Fruit fly (Drosophila melanogaster) whole organism, wandering third instar larva: Measurements from ENCODE around the gene JMJD4.

Source experiments
- Abd-B ChIP-seq: fragments of >200 bp; optimal IDR thresholded peaks from 2 replicates; lab custom pipeline; 2017; ENCODE audit warnings: missing biosample characterization, missing genetic modification characterization
- CG32264 ChIP-seq: fragments of 200-800 bp; sonication (Bioruptor generic); optimal IDR thresholded peaks from 2 replicates; lab custom pipeline; 2016; ENCODE audit warnings: missing biosample characterization, missing genetic modification characterization
- CG9705 ChIP-seq: fragments of 200-800 bp; sonication (Bioruptor generic); optimal IDR thresholded peaks from 2 replicates; lab custom pipeline; 2018; ENCODE audit warnings: missing biosample characterization, mild to moderate bottlenecking, missing genetic modification characterization
- CrebA ChIP-seq: fragments of 200-800 bp; sonication (Bioruptor generic); optimal IDR thresholded peaks from 2 replicates; lab custom pipeline; 2016; ENCODE audit warnings: missing biosample characterization, mild to moderate bottlenecking, missing genetic modification characterization, borderline replicate concordance
- Dfd ChIP-seq: fragments of >200 bp; optimal IDR thresholded peaks from 2 replicates; lab custom pipeline; 2017; ENCODE audit warnings: missing biosample characterization, missing genetic modification characterization
- Dif ChIP-seq: fragments of 200-275, 200-300 bp; sonication (Bioruptor generic); optimal IDR thresholded peaks from 2 replicates; lab custom pipeline; 2018; ENCODE audit warnings: missing biosample characterization, missing genetic modification characterization; ENCODE audit not compliant: partially characterized antibody
- GATAd ChIP-seq: sonication (Bioruptor generic); optimal IDR thresholded peaks from 2 replicates; lab custom pipeline; 2016; ENCODE audit warnings: missing biosample characterization, missing genetic modification characterization
- HLH106 ChIP-seq: fragments of 200-800 bp; optimal IDR thresholded peaks from 3 replicates; lab custom pipeline; 2019; ENCODE audit warnings: missing biosample characterization, mild to moderate bottlenecking, missing genetic modification characterization, moderate library complexity
- Hnf4 ChIP-seq: fragments of 200-800 bp; sonication (Bioruptor generic); optimal IDR thresholded peaks from 2 replicates; lab custom pipeline; 2016; ENCODE audit warnings: missing biosample characterization, mild to moderate bottlenecking, missing genetic modification characterization
- Hr78 ChIP-seq: fragments of >200 bp; optimal IDR thresholded peaks from 2 replicates; lab custom pipeline; 2017; ENCODE audit warnings: missing biosample characterization, missing genetic modification characterization
- Hr83 ChIP-seq: fragments of 200-300 bp; sonication (Bioruptor generic); optimal IDR thresholded peaks from 2 replicates; lab custom pipeline; 2016; ENCODE audit warnings: missing biosample characterization, mild to moderate bottlenecking, missing genetic modification characterization, moderate library complexity; ENCODE audit not compliant: poor library complexity, severe bottlenecking
- Jra ChIP-seq: sonication (Bioruptor generic); optimal IDR thresholded peaks from 2 replicates; lab custom pipeline; 2016; ENCODE audit warnings: missing biosample characterization, missing genetic modification characterization
- Myc ChIP-seq: fragments of >200 bp; optimal IDR thresholded peaks from 2 replicates; lab custom pipeline; 2017
- N ChIP-seq: fragments of >200 bp; optimal IDR thresholded peaks from 2 replicates; lab custom pipeline; 2018; ENCODE audit warnings: missing biosample characterization, missing external identifiers, missing genetic modification characterization
- OdsH ChIP-seq: fragments of 200-800 bp; sonication (Bioruptor generic); optimal IDR thresholded peaks from 2 replicates; lab custom pipeline; 2016; ENCODE audit warnings: missing biosample characterization, mild to moderate bottlenecking, missing genetic modification characterization
- Rel ChIP-seq, 2 experiments: fragments of 200-800 bp; sonication (Bioruptor generic) in 1 of 2; optimal IDR thresholded peaks; 2 replicates in 1 of 2; 3 replicates in 1 of 2; lab custom pipeline; 2016 to 2019; ENCODE audit warnings: mild to moderate bottlenecking in 2 of 2, missing biosample characterization in 2 of 2, missing genetic modification characterization in 2 of 2, moderate library complexity in 1 of 2
- Sp1 ChIP-seq: fragments of 200-800 bp; sonication (Bioruptor generic); optimal IDR thresholded peaks from 3 replicates; lab custom pipeline; 2019; ENCODE audit warnings: missing biosample characterization, mild to moderate bottlenecking, missing genetic modification characterization, moderate library complexity
- Vsx2 ChIP-seq: fragments of 200-300, 225-300 bp; sonication (Bioruptor generic); optimal IDR thresholded peaks from 2 replicates; lab custom pipeline; 2018; ENCODE audit warnings: missing biosample characterization, missing genetic modification characterization; ENCODE audit not compliant: partially characterized antibody
- br ChIP-seq: fragments of 200-800 bp; sonication (Bioruptor generic); optimal IDR thresholded peaks from 2 replicates; lab custom pipeline; 2016; ENCODE audit warnings: missing biosample characterization, missing genetic modification characterization
- brk ChIP-seq: fragments of 200-800 bp; sonication (Bioruptor generic); optimal IDR thresholded peaks from 2 replicates; lab custom pipeline; 2016; ENCODE audit warnings: missing biosample characterization, mild to moderate bottlenecking, missing genetic modification characterization
- dl ChIP-seq, 2 experiments: fragments of 175-275, 200-275 bp in 1 of 2; fragments of 200-275 bp in 1 of 2; sonication (Bioruptor generic); optimal IDR thresholded peaks; lab custom pipeline; 2018; ENCODE audit warnings: mild to moderate bottlenecking in 2 of 2, missing biosample characterization in 2 of 2, missing genetic modification characterization in 2 of 2, moderate library complexity in 2 of 2; ENCODE audit not compliant: partially characterized antibody in 2 of 2, insufficient read depth in 1 of 2
- dmrt93B ChIP-seq: fragments of 200-800 bp; sonication (Bioruptor generic); optimal IDR thresholded peaks from 2 replicates; lab custom pipeline; 2018; ENCODE audit warnings: missing biosample characterization, mild to moderate bottlenecking, missing genetic modification characterization
- dsf ChIP-seq: sonication (Bioruptor generic); optimal IDR thresholded peaks from 2 replicates; lab custom pipeline; 2016; ENCODE audit warnings: missing biosample characterization, missing genetic modification characterization, borderline replicate concordance
- ey ChIP-seq: fragments of 200-800 bp; sonication (Bioruptor generic); optimal IDR thresholded peaks from 2 replicates; lab custom pipeline; 2016; ENCODE audit warnings: missing biosample characterization, missing genetic modification characterization
- foxo ChIP-seq, 2 experiments: fragments of 200-800 bp; sonication (Bioruptor generic); optimal IDR thresholded peaks; 2 replicates in 1 of 2; 3 replicates in 1 of 2; lab custom pipeline; 2016 to 2017; ENCODE audit warnings: missing biosample characterization in 2 of 2, missing genetic modification characterization in 2 of 2
- fru ChIP-seq: fragments of 200-800 bp; sonication (Bioruptor generic); optimal IDR thresholded peaks from 3 replicates; lab custom pipeline; 2016; ENCODE audit warnings: missing biosample characterization, mild to moderate bottlenecking, missing genetic modification characterization
- h ChIP-seq: fragments of 200-800 bp; sonication (Bioruptor generic); optimal IDR thresholded peaks from 3 replicates; lab custom pipeline; 2016; ENCODE audit warnings: missing biosample characterization, mild to moderate bottlenecking, missing genetic modification characterization
- jim ChIP-seq: fragments of 175-275, 200-325 bp; sonication (Bioruptor generic); optimal IDR thresholded peaks from 2 replicates; lab custom pipeline; 2016; ENCODE audit warnings: missing biosample characterization, mild to moderate bottlenecking, missing genetic modification characterization
- lola ChIP-seq: fragments of >200 bp; optimal IDR thresholded peaks from 2 replicates; lab custom pipeline; 2017; ENCODE audit warnings: missing biosample characterization, missing genetic modification characterization
- pan ChIP-seq: fragments of >200 bp; optimal IDR thresholded peaks from 2 replicates; lab custom pipeline; 2017
- psq ChIP-seq: fragments of 200-800 bp; sonication (Bioruptor generic); optimal IDR thresholded peaks from 3 replicates; lab custom pipeline; 2017; ENCODE audit warnings: missing biosample characterization, mild to moderate bottlenecking, missing genetic modification characterization, moderate library complexity
- rgr ChIP-seq: fragments of 200-800 bp; sonication (Bioruptor generic); optimal IDR thresholded peaks from 3 replicates; lab custom pipeline; 2016; ENCODE audit warnings: missing biosample characterization, mild to moderate bottlenecking, missing genetic modification characterization
- sage ChIP-seq: fragments of 200-800 bp; sonication (Bioruptor generic); optimal IDR thresholded peaks from 2 replicates; lab custom pipeline; 2016; ENCODE audit warnings: missing biosample characterization, mild to moderate bottlenecking, missing genetic modification characterization
- sv ChIP-seq: fragments of 200-800 bp; sonication (Bioruptor generic); optimal IDR thresholded peaks from 3 replicates; lab custom pipeline; 2016; ENCODE audit warnings: missing biosample characterization, missing genetic modification characterization
- tai ChIP-seq: sonication (Bioruptor generic); optimal IDR thresholded peaks from 2 replicates; lab custom pipeline; 2016; ENCODE audit warnings: missing biosample characterization, missing genetic modification characterization
- usp ChIP-seq: fragments of >200 bp; optimal IDR thresholded peaks from 2 replicates; lab custom pipeline; 2017; ENCODE audit warnings: missing biosample characterization, missing genetic modification characterization
- woc ChIP-seq: sonication (Bioruptor generic); optimal IDR thresholded peaks from 2 replicates; lab custom pipeline; 2016; ENCODE audit warnings: missing biosample characterization, mild to moderate bottlenecking, missing genetic modification characterization

The JMJD4 gene

DNA sequence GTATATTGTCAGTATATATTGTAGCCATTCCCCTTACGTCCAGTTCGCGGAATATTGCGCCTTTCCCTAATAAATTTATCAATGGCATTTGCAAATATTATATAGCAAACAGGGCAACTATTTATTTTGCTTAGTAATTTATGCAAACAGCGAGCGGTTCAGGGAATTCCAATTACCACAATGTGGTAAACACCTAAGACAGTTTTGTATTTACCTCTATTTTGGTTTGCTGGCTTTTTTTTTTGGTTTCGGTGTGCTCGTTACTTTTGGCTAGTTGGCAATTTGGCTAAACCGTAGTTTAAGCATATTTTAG, 7.3 kb downstream of the JMJD4 start:
- TF ChIP-seq woc (GFP tag; lab: Kevin White, UChicago) = no peak
- peak; percentile 31 for TF ChIP-seq OdsH (GFP tag; lab: Kevin White, UChicago)
- TF ChIP-seq rgr (GFP tag; lab: Kevin White, UChicago) = peak; percentile 14
- peak; percentile 13 for TF ChIP-seq Hr83
- peak; percentile 62 for TF ChIP-seq tai (GFP tag; lab: Kevin White, UChicago)

DNA sequence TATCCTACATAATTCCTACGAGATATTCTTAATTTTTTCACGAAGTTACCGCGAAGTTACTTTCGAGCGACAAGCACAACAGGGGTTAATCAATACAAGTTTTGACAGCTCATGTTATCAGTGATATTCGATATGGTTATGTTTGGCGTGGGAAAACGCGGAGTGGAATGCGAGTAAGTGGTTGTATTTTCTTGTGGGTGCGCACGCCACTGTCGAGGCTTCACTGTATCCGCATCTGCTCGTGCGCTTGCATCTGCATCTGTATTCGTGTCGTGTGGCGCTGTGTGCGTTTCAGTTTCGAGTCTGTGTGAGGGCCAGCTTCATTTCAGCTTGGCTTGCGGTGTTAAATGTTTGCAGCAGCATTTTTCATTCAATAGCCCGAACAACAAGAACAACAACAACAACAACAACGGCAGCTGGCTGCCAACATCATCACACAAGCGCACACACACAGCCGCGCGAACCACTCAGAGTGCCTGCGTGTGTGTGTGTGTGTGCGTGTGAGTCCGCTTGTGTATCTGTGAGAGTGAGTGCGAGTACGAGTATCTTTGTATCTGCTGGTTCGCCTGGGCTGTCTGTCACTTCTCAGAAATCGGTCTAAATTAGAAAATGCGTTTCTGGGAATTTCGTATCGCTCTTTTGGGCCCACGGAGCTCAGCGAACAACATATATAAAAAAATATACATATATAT, 7.8 kb downstream of the JMJD4 start:
- TF ChIP-seq Rel (GFP tag; optimal IDR thresholded peaks at IDR 0.05; lab: Kevin White, UChicago) (no peak), Rel (tag; optimal IDR thresholded peaks at IDR 0.05; lab: Kevin White, UChicago) (peak; percentile 41), Hr78 (GFP tag; lab: Kevin White, UChicago) (no peak), psq (no peak), GATAd (no peak), lola (GFP tag; lab: Kevin White, UChicago) (no peak), Hnf4 (GFP tag; lab: Kevin White, UChicago) (no peak), OdsH (GFP tag; lab: Kevin White, UChicago) (no peak), rgr (GFP tag; lab: Kevin White, UChicago) (no peak), Myc (lab: Kevin White, UChicago) (no peak), CG9705 (GFP tag; lab: Kevin White, UChicago) (peak; percentile 23), dmrt93B (GFP tag; lab: Kevin White, UChicago) (peak; percentile 56), sage (GFP tag; lab: Kevin White, UChicago) (no peak), br (peak; percentile 53), pan (no peak), Sp1 (GFP tag; lab: Kevin White, UChicago) (peak; percentile 4), Dfd (peak; percentile 30), woc (GFP tag; lab: Kevin White, UChicago) (peak; percentile 67), dsf (no peak), N (GFP tag; lab: Kevin White, UChicago) (peak; percentile 76), fru (GFP tag; lab: Kevin White, UChicago) (peak; percentile 60), dl (GFP tag; optimal IDR thresholded peaks at IDR 0.05; lab: Kevin White, UChicago; ENCODE audit: insufficient read depth in 1 of 2, partially characterized antibody in 2 of 2) (peak in 1 of 2 experiments; percentile 19), CG32264 (no peak), CrebA (GFP tag; lab: Kevin White, UChicago) (peak; percentile 69), ey (GFP tag; lab: Kevin White, UChicago) (peak; percentile 67), HLH106 (tag; lab: Kevin White, UChicago) (peak; percentile 56), Jra (GFP tag; lab: Kevin White, UChicago) (no peak), brk (GFP tag; lab: Kevin White, UChicago) (no peak), Dif (no peak), h (GFP tag; lab: Kevin White, UChicago) (peak; percentile 62), Abd-B (peak; percentile 65), foxo (GFP tag; optimal IDR thresholded peaks at IDR 0.05; lab: Kevin White, UChicago) (peak in 1 of 2 experiments; percentile 48), Hr83 (peak; percentile 52), sv (GFP tag; lab: Kevin White, UChicago) (peak; percentile 22), jim (GFP tag; lab: Kevin White, UChicago) (no peak)

DNA sequence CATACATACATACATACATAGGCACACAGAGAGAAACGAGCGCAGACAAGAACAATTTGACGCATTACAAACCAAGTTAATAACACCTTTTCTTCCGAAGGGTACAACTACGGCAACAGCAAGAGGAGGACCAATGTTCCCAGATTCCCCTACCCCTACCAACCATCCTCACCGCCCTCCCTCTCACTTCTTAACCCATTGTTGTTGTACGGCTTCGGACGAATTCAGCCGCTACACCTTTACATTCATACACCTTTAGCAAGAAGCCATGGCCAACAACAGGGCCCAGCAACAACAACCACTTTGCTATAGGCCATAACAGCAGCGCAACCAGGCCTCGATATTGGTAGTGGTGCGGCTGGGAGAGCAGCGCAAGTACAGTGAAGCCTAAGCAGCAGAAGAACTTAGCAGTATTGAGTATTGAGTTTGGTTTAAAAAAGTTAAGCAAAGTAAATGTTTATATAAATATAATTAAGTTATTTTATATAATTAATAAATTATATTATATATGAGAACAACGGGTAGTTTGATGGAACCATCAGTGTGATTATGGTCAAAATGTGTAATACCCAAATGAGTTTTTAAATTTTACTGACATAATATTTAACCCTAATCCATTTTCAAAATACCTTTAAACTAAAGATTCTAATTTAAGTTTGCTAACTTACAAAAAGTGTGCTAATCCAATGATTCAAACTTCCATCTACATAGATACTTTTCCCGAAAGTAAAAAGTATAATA, 8.5 kb downstream of the JMJD4 start:
- TF ChIP-seq Rel (GFP tag; optimal IDR thresholded peaks at IDR 0.05; lab: Kevin White, UChicago) (no peak), Rel (tag; optimal IDR thresholded peaks at IDR 0.05; lab: Kevin White, UChicago) (peak; percentile 48), pan (no peak), sage (GFP tag; lab: Kevin White, UChicago) (no peak), GATAd (no peak), jim (GFP tag; lab: Kevin White, UChicago) (no peak), usp (GFP tag; lab: Kevin White, UChicago) (no peak), Abd-B (no peak), h (GFP tag; lab: Kevin White, UChicago) (peak; percentile 62), tai (GFP tag; lab: Kevin White, UChicago) (no peak), ey (GFP tag; lab: Kevin White, UChicago) (peak; percentile 66), N (GFP tag; lab: Kevin White, UChicago) (peak; percentile 15), HLH106 (tag; lab: Kevin White, UChicago) (peak; percentile 20), Hr78 (GFP tag; lab: Kevin White, UChicago) (no peak), Hr83 (peak; percentile 86), sv (GFP tag; lab: Kevin White, UChicago) (peak; percentile 35), CrebA (GFP tag; lab: Kevin White, UChicago) (peak; percentile 24), fru (GFP tag; lab: Kevin White, UChicago) (peak; percentile 81), CG32264 (peak; percentile 44), woc (GFP tag; lab: Kevin White, UChicago) (peak; percentile 80), OdsH (GFP tag; lab: Kevin White, UChicago) (peak; percentile 63), Jra (GFP tag; lab: Kevin White, UChicago) (peak; percentile 18), lola (GFP tag; lab: Kevin White, UChicago) (no peak), CG9705 (GFP tag; lab: Kevin White, UChicago) (no peak), foxo (GFP tag; optimal IDR thresholded peaks at IDR 0.05; lab: Kevin White, UChicago) (peak in 1 of 2 experiments; percentile 70), brk (GFP tag; lab: Kevin White, UChicago) (no peak), Vsx2 (GFP tag; lab: Kevin White, UChicago) (no peak), Hnf4 (GFP tag; lab: Kevin White, UChicago) (peak; percentile 40), Myc (lab: Kevin White, UChicago) (no peak), Sp1 (GFP tag; lab: Kevin White, UChicago) (peak; percentile 6), br (peak; percentile 58), rgr (GFP tag; lab: Kevin White, UChicago) (peak; percentile 42), dmrt93B (GFP tag; lab: Kevin White, UChicago) (no peak), Dif (no peak), psq (peak; percentile 34)
